Fruit fly (Drosophila melanogaster): Measurements from ENCODE around the gene CG43245.

- no peak for TF ChIP-seq Myc (optimal IDR thresholded peaks at IDR 0.05)
- no peak for TF ChIP-seq ttk (optimal IDR thresholded peaks at IDR 0.05)
- no peak for TF ChIP-seq insv (optimal IDR thresholded peaks at IDR 0.05)
- no peak for TF ChIP-seq Sin3A (optimal IDR thresholded peaks at IDR 0.05)
- TF ChIP-seq psq (optimal IDR thresholded peaks at IDR 0.05), result no peak
- TF ChIP-seq h (optimal IDR thresholded peaks at IDR 0.05), result no peak
These were observed 40.2 kb downstream of the CG43245 start for dm6 chr3L:10811881-10812280.
